Worm (Caenorhabditis elegans) whole organism, L4/young adult: ENCODE measurements around the gene lnkn-1.

Experiments
- W03F9.2 ChIP-seq: fragments of 150-350 bp; optimal IDR thresholded peaks from 2 replicates; lab custom pipeline; 2014; ENCODE audit warnings: missing biosample characterization, missing genetic modification characterization
- dao-5 ChIP-seq: sonication (generic microtip); optimal IDR thresholded peaks from 2 replicates; lab custom pipeline; 2016; ENCODE audit warnings: missing genotype, missing genetic modification characterization, moderate library complexity, missing compliant biosample characterization
- him-1 ChIP-seq: sonication (generic microtip); optimal IDR thresholded peaks from 2 replicates; lab custom pipeline; 2016; ENCODE audit warnings: missing genotype, missing genetic modification reagents, missing genetic modification characterization, missing compliant biosample characterization

Gene lnkn-1

ce11 chrIII:8867922-8868655 lies 21.9 kb upstream of the lnkn-1 start:
- TF ChIP-seq W03F9.2 (tag; lab: Kevin White, UChicago) (peak; percentile 22), him-1 (no peak)

- no peak for TF ChIP-seq him-1
Measured at ce11 chrIII:8869663-8870062, 20.4 kb upstream of the lnkn-1 start.

- TF ChIP-seq dao-5 (tag; lab: Kevin White, UChicago) (no peak), W03F9.2 (tag; lab: Kevin White, UChicago) (no peak), him-1 (peak; percentile 60)
Measured at ce11 chrIII:8873045-8873457, 17.0 kb upstream of the lnkn-1 start.

- no peak for TF ChIP-seq W03F9.2 (tag; lab: Kevin White, UChicago)
- TF ChIP-seq dao-5 (tag; lab: Kevin White, UChicago): no peak
- peak; percentile 86 for TF ChIP-seq him-1
Measured at ce11 chrIII:8873990-8874668, 15.9 kb upstream of the lnkn-1 start.

ce11 chrIII:8877002-8877401 lies 13.0 kb upstream of the lnkn-1 start, which contains the start of gene K01F9.2:
TSS of gene K01F9.2 (minus strand) at chrIII:8877128.
- TF ChIP-seq W03F9.2 (tag; lab: Kevin White, UChicago) (no peak), dao-5 (tag; lab: Kevin White, UChicago) (no peak), him-1 (no peak)

ce11 chrIII:8878960-8879359 lies 11.1 kb upstream of the lnkn-1 start:
- no peak for TF ChIP-seq dao-5 (tag; lab: Kevin White, UChicago)

- TF ChIP-seq dao-5 (tag; lab: Kevin White, UChicago): no peak
- TF ChIP-seq W03F9.2 (tag; lab: Kevin White, UChicago): no peak
- TF ChIP-seq him-1: no peak
Measured at ce11 chrIII:8882333-8882732, 7.7 kb upstream of the lnkn-1 start.

- TF ChIP-seq him-1: no peak
- no peak for TF ChIP-seq W03F9.2 (tag; lab: Kevin White, UChicago)
- no peak for TF ChIP-seq dao-5 (tag; lab: Kevin White, UChicago)
Measured at ce11 chrIII:8885150-8885549, 4.9 kb upstream of the lnkn-1 start, which contains the start of gene svop-1. TSS of gene svop-1 (minus strand) at chrIII:8885488.

ce11 chrIII:8886309-8886708 lies 3.7 kb upstream of the lnkn-1 start:
- TF ChIP-seq him-1 (peak; percentile 2), W03F9.2 (tag; lab: Kevin White, UChicago) (no peak)

ce11 chrIII:8887184-8887801 lies 2.7 kb upstream of the lnkn-1 start, which contains the start of gene famh-136:
TSS of gene famh-136 (plus strand) at chrIII:8887751.
- peak; percentile 50 for TF ChIP-seq him-1
- TF ChIP-seq dao-5 (tag; lab: Kevin White, UChicago): no peak
- TF ChIP-seq W03F9.2 (tag; lab: Kevin White, UChicago): peak; percentile 94

ce11 chrIII:8888956-8889355 lies 1.1 kb upstream of the lnkn-1 start, which contains the start of gene ZK637.14:
TSS of gene ZK637.14 (minus strand) at chrIII:8889156.
- TF ChIP-seq him-1 (no peak), W03F9.2 (tag; lab: Kevin White, UChicago) (peak; percentile 53)

ce11 chrIII:8893464-8893863 lies 3.4 kb downstream of the lnkn-1 start, which contains the start of gene ZK637.4:
TSS of gene ZK637.4 (plus strand) at chrIII:8893764.
- no peak for TF ChIP-seq W03F9.2 (tag; lab: Kevin White, UChicago)
- TF ChIP-seq him-1: no peak
- no peak for TF ChIP-seq dao-5 (tag; lab: Kevin White, UChicago)

ce11 chrIII:8894782-8895181 lies 4.8 kb downstream of the lnkn-1 start, which contains the start of gene asna-1:
TSS of gene asna-1 (plus strand) at chrIII:8895082.
- TF ChIP-seq W03F9.2 (tag; lab: Kevin White, UChicago) (no peak), him-1 (no peak), dao-5 (tag; lab: Kevin White, UChicago) (no peak)

- TF ChIP-seq W03F9.2 (tag; lab: Kevin White, UChicago): peak; percentile 65
- no peak for TF ChIP-seq dao-5 (tag; lab: Kevin White, UChicago)
Measured at ce11 chrIII:8899767-8900166, 9.7 kb downstream of the lnkn-1 start.
